Worm (Caenorhabditis elegans): ENCODE data around the gene tam-1.

- TF ChIP-seq nhr-77 (tag; optimal IDR thresholded peaks at IDR 0.05) (no peak), elt-2 (tag; optimal IDR thresholded peaks at IDR 0.05) (no peak), pqm-1 (tag; optimal IDR thresholded peaks at IDR 0.05) (no peak), lir-3 (tag; optimal IDR thresholded peaks at IDR 0.05; ENCODE audit: poor library complexity) (no peak), ztf-4 (tag; optimal IDR thresholded peaks at IDR 0.05) (no peak), snpc-4 (tag; optimal IDR thresholded peaks at IDR 0.05) (no peak), dpl-1 (GFP tag; optimal IDR thresholded peaks at IDR 0.05) (no peak), fos-1 (tag; optimal IDR thresholded peaks at IDR 0.05) (no peak)
Observed at ce11 chrV:4951434-4951833, 11.5 kb downstream of the tam-1 start, which contains the start of gene str-207.

Measured in whole organism, L1 larva.